Fruit fly (Drosophila melanogaster) whole organism, embryonic: ENCODE measurements around the gene CG32299.

Experiments
- B-H2 ChIP-seq: fragments of 200-800 bp; sonication (Bioruptor generic); optimal IDR thresholded peaks from 2 replicates; lab custom pipeline; 2018; ENCODE audit warnings: missing biosample characterization, mild to moderate bottlenecking, missing genetic modification characterization
- CG11456 ChIP-seq: fragments of 200-800 bp; sonication (Bioruptor generic); IDR thresholded peaks from 3 replicates; pipeline ENCODE4 v1.3.6; 2022; ENCODE audit warnings: missing biosample characterization, missing genetic modification characterization
- CG11504 ChIP-seq: fragments of 200-800 bp; sonication (Bioruptor generic); optimal IDR thresholded peaks from 3 replicates; lab custom pipeline; 2019; ENCODE audit warnings: missing biosample characterization, mild to moderate bottlenecking, missing genetic modification characterization, moderate library complexity
- CG14710 ChIP-seq: fragments of 200-800 bp; sonication (Bioruptor generic); optimal IDR thresholded peaks from 3 replicates; lab custom pipeline; 2019; ENCODE audit warnings: missing biosample characterization, mild to moderate bottlenecking, missing genetic modification characterization, moderate library complexity
- CG15269 ChIP-seq: fragments of 200-800 bp; sonication (Bioruptor generic); optimal IDR thresholded peaks from 2 replicates; lab custom pipeline; 2018; ENCODE audit warnings: missing biosample characterization, mild to moderate bottlenecking, missing genetic modification characterization, moderate library complexity
- CG16813 ChIP-seq: fragments of 200-800 bp; sonication (Bioruptor generic); IDR thresholded peaks from 3 replicates; pipeline ENCODE4 v1.3.6; 2022; ENCODE audit warnings: missing biosample characterization, missing genetic modification characterization; ENCODE audit not compliant: partially characterized antibody
- CG17359 ChIP-seq: fragments of 200-800 bp; sonication (Bioruptor generic); optimal IDR thresholded peaks from 3 replicates; lab custom pipeline; 2018; ENCODE audit warnings: missing biosample characterization, mild to moderate bottlenecking, missing genetic modification characterization, moderate library complexity
- CG17829 ChIP-seq: fragments of 200-800 bp; optimal IDR thresholded peaks from 2 replicates; lab custom pipeline; 2019; ENCODE audit warnings: missing biosample characterization, mild to moderate bottlenecking, missing genetic modification characterization, moderate library complexity
- CG2120 ChIP-seq: fragments of 200-800 bp; sonication (Bioruptor generic); optimal IDR thresholded peaks from 3 replicates; lab custom pipeline; 2016; ENCODE audit warnings: missing biosample characterization, missing genetic modification characterization
- CG32532 ChIP-seq: fragments of 200-800 bp; sonication (Bioruptor generic); IDR thresholded peaks from 2 replicates; pipeline ENCODE4 v1.3.6; 2022; ENCODE audit warnings: missing biosample characterization, missing genetic modification characterization
- CG34422 ChIP-seq: fragments of 200-800 bp; sonication (Bioruptor generic); IDR thresholded peaks from 3 replicates; pipeline ENCODE4 v1.3.6; 2022; ENCODE audit warnings: missing biosample characterization, missing genetic modification characterization
- CG43689 ChIP-seq: fragments of 200-800 bp; sonication (Bioruptor generic); IDR thresholded peaks from 2 replicates; pipeline ENCODE4 v1.3.6; 2022; ENCODE audit warnings: missing biosample characterization, missing genetic modification characterization
- CG4617 ChIP-seq: fragments of 200-800 bp; sonication (Bioruptor generic); optimal IDR thresholded peaks from 3 replicates; lab custom pipeline; 2016; ENCODE audit warnings: missing biosample characterization, missing genetic modification characterization, borderline replicate concordance
- CG6791 ChIP-seq: fragments of 200-800 bp; sonication (Bioruptor generic); IDR thresholded peaks from 3 replicates; pipeline ENCODE4 v1.3.6; 2022; ENCODE audit warnings: missing biosample characterization, missing genetic modification characterization; ENCODE audit not compliant: partially characterized antibody
- CG9797 ChIP-seq: fragments of 200-800 bp; sonication (Bioruptor generic); optimal IDR thresholded peaks from 3 replicates; lab custom pipeline; 2018; ENCODE audit warnings: missing biosample characterization, mild to moderate bottlenecking, missing genetic modification characterization
- Dbx ChIP-seq: fragments of 200-800 bp; sonication (Bioruptor generic); IDR thresholded peaks from 3 replicates; pipeline ENCODE4 v1.3.6; 2022; ENCODE audit warnings: missing biosample characterization, missing genetic modification characterization
- Doc2 ChIP-seq: fragments of 200-800 bp; sonication (Bioruptor generic); IDR thresholded peaks from 2 replicates; pipeline ENCODE4 v1.3.6; 2022; ENCODE audit warnings: missing biosample characterization, missing genetic modification characterization
- Dp ChIP-seq: fragments of 200-800 bp; sonication (Bioruptor generic); optimal IDR thresholded peaks from 2 replicates; lab custom pipeline; 2018; ENCODE audit warnings: missing biosample characterization, mild to moderate bottlenecking, missing genetic modification characterization, moderate library complexity
- E2f2 ChIP-seq: fragments of 200-800 bp; sonication (Bioruptor generic); IDR thresholded peaks from 2 replicates; pipeline ENCODE4 v1.3.6; 2022; ENCODE audit warnings: missing biosample characterization, missing genetic modification characterization
- Gsc ChIP-seq: fragments of 200-800 bp; sonication (Bioruptor generic); IDR thresholded peaks from 2 replicates; pipeline ENCODE4 v1.3.6; 2022; ENCODE audit warnings: missing biosample characterization, missing genetic modification characterization
- Gug ChIP-seq: fragments of 200-800 bp; sonication (Bioruptor generic); IDR thresholded peaks from 4 replicates; pipeline ENCODE4 v1.3.6; 2022; ENCODE audit warnings: missing biosample characterization, missing genetic modification characterization
- Lhr ChIP-seq: fragments of 200-800 bp; sonication (Bioruptor generic); optimal IDR thresholded peaks from 3 replicates; lab custom pipeline; 2017; ENCODE audit warnings: mild to moderate bottlenecking, missing biosample characterization, missing genetic modification reagents, missing genetic modification characterization
- MESR4 ChIP-seq: fragments of 200-800 bp; sonication (Bioruptor generic); optimal IDR thresholded peaks from 2 replicates; lab custom pipeline; 2018; ENCODE audit warnings: missing biosample characterization, mild to moderate bottlenecking, missing genetic modification characterization, moderate library complexity
- Mad ChIP-seq: fragments of 200-800 bp; sonication (Bioruptor generic); optimal IDR thresholded peaks from 2 replicates; lab custom pipeline; 2016; ENCODE audit warnings: missing biosample characterization, missing genetic modification characterization
- Myb ChIP-seq: fragments of 200-800 bp; sonication (Bioruptor generic); optimal IDR thresholded peaks from 2 replicates; lab custom pipeline; 2016; ENCODE audit warnings: missing biosample characterization, missing genetic modification characterization
- Rfx ChIP-seq: fragments of 200-800 bp; sonication (Bioruptor generic); IDR thresholded peaks from 2 replicates; pipeline ENCODE4 v1.3.6; 2022; ENCODE audit warnings: missing biosample characterization, missing genetic modification characterization
- Sin3A ChIP-seq: fragments of >200 bp; optimal IDR thresholded peaks from 2 replicates; lab custom pipeline; 2018
- Sox102F ChIP-seq: fragments of 200-800 bp; sonication (Bioruptor generic); optimal IDR thresholded peaks from 2 replicates; lab custom pipeline; 2018; ENCODE audit warnings: missing biosample characterization, mild to moderate bottlenecking, missing genetic modification characterization, moderate library complexity
- amos ChIP-seq: fragments of 200-800 bp; sonication (Bioruptor generic); IDR thresholded peaks from 2 replicates; pipeline ENCODE4 v1.3.6; 2022; ENCODE audit warnings: missing biosample characterization, missing genetic modification characterization; ENCODE audit not compliant: partially characterized antibody
- bbx ChIP-seq: fragments of 200-800 bp; sonication (Bioruptor generic); IDR thresholded peaks from 2 replicates; pipeline ENCODE4 v1.3.6; 2022; ENCODE audit warnings: missing biosample characterization, missing genetic modification characterization; ENCODE audit not compliant: partially characterized antibody
- crp ChIP-seq, 2 experiments: fragments of 200-800 bp; sonication (Bioruptor generic); optimal IDR thresholded peaks; 2 replicates in 1 of 2; 3 replicates in 1 of 2; lab custom pipeline; 2017; ENCODE audit warnings: missing biosample characterization in 2 of 2, missing genetic modification characterization in 2 of 2, mild to moderate bottlenecking in 1 of 2, moderate library complexity in 1 of 2
- dm ChIP-seq: fragments of 200-800 bp; sonication (Bioruptor generic); optimal IDR thresholded peaks from 3 replicates; lab custom pipeline; 2016; ENCODE audit warnings: missing biosample characterization, missing genetic modification characterization
- dpn ChIP-seq, 2 experiments: fragments of 200-800 bp; sonication (Bioruptor generic); optimal IDR thresholded peaks; 3 replicates each; lab custom pipeline; 2016; ENCODE audit warnings: missing biosample characterization in 2 of 2, missing genetic modification characterization in 2 of 2
- esg ChIP-seq: fragments of 200-800 bp; sonication (Bioruptor generic); conservative IDR thresholded peaks from 2 replicates; pipeline ENCODE4 v1.3.6; 2022; ENCODE audit warnings: missing biosample characterization, missing genetic modification characterization
- fd96Cb ChIP-seq: fragments of 200-800 bp; sonication (Bioruptor generic); optimal IDR thresholded peaks from 2 replicates; lab custom pipeline; 2018; ENCODE audit warnings: missing biosample characterization, mild to moderate bottlenecking, missing genetic modification characterization, moderate library complexity
- gfzf ChIP-seq: fragments of 200-800 bp; sonication (Bioruptor generic); optimal IDR thresholded peaks from 2 replicates; lab custom pipeline; 2016; ENCODE audit warnings: missing biosample characterization, mild to moderate bottlenecking, missing genetic modification characterization, moderate library complexity
- gsb ChIP-seq: fragments of 200-800 bp; sonication (Bioruptor generic); IDR thresholded peaks from 2 replicates; pipeline ENCODE4 v1.3.6; 2022; ENCODE audit warnings: missing biosample characterization, missing genetic modification characterization
- her ChIP-seq: fragments of 200-800 bp; sonication (Bioruptor generic); optimal IDR thresholded peaks from 2 replicates; lab custom pipeline; 2016; ENCODE audit warnings: missing biosample characterization, missing genetic modification characterization
- hkb ChIP-seq, 2 experiments: fragments of 200-800 bp in 1 of 2; fragments of >200 bp in 1 of 2; sonication (Bioruptor generic) in 1 of 2; IDR thresholded peaks in 1 of 2; optimal IDR thresholded peaks in 1 of 2; 2 replicates each; pipeline versions ENCODE4 v1.3.6 to Lab custom; 2017 to 2022; ENCODE audit warnings: missing biosample characterization in 1 of 2, missing genetic modification characterization in 1 of 2
- lab ChIP-seq: fragments of 200-800 bp; sonication (Bioruptor generic); optimal IDR thresholded peaks from 3 replicates; lab custom pipeline; 2017; ENCODE audit warnings: missing biosample characterization, missing genetic modification characterization, mild to moderate bottlenecking, moderate library complexity, missing genetic modification reagents
- nmo ChIP-seq: fragments of 200-800 bp; sonication (Bioruptor generic); optimal IDR thresholded peaks from 2 replicates; lab custom pipeline; 2018; ENCODE audit warnings: missing biosample characterization, mild to moderate bottlenecking, missing genetic modification characterization, moderate library complexity
- phol ChIP-seq: fragments of 200-800 bp; sonication (Bioruptor generic); optimal IDR thresholded peaks from 3 replicates; lab custom pipeline; 2018; ENCODE audit warnings: missing biosample characterization, mild to moderate bottlenecking, missing genetic modification characterization, moderate library complexity
- pzg ChIP-seq: fragments of 200-800 bp; sonication (Bioruptor generic); optimal IDR thresholded peaks from 3 replicates; lab custom pipeline; 2018; ENCODE audit warnings: missing biosample characterization, mild to moderate bottlenecking, missing genetic modification characterization, moderate library complexity
- row ChIP-seq: fragments of 200-800 bp; sonication (Bioruptor generic); IDR thresholded peaks from 3 replicates; pipeline ENCODE4 v1.3.6; 2022; ENCODE audit warnings: missing biosample characterization, missing genetic modification characterization
- run ChIP-seq: fragments of 200-800 bp; sonication (Bioruptor generic); optimal IDR thresholded peaks from 3 replicates; lab custom pipeline; 2018; ENCODE audit warnings: missing biosample characterization, mild to moderate bottlenecking, missing genetic modification characterization
- scrt ChIP-seq: fragments of 200-800 bp; sonication (Bioruptor generic); optimal IDR thresholded peaks from 2 replicates; lab custom pipeline; 2018; ENCODE audit warnings: missing biosample characterization, mild to moderate bottlenecking, missing genetic modification characterization, moderate library complexity
- so ChIP-seq: fragments of 200-800 bp; sonication (Bioruptor generic); IDR thresholded peaks from 3 replicates; pipeline ENCODE4 v1.3.6; 2022; ENCODE audit warnings: missing biosample characterization, missing genetic modification characterization
- z ChIP-seq: fragments of 200-800 bp; sonication (Bioruptor generic); IDR thresholded peaks from 3 replicates; pipeline ENCODE4 v1.3.6; 2022; ENCODE audit warnings: missing biosample characterization, missing genetic modification characterization

CG32299 gene

dm6 chr3L:2377114-2377783 lies 13.5 kb downstream of the CG32299 start, which contains the start of the genes CG15877 and Svil (continued):
- peak; percentile 80 for TF ChIP-seq dm (GFP tag; lab: Kevin White, UChicago)
- peak; percentile 50; the same call in 2 of the 3 replicates for TF ChIP-seq CG34422 (GFP tag; lab: Robert Waterston, UW)
- peak; percentile 23; the same call in 1 of the 2 replicates for TF ChIP-seq bbx (GFP tag; lab: Robert Waterston, UW)
- TF ChIP-seq CG11504 = peak; percentile 37
- TF ChIP-seq Dp (GFP tag; lab: Kevin White, UChicago) = peak; percentile 58
- peak; percentile 54 for TF ChIP-seq Myb
- 0 out of 3 replicates have a peak, but pooled peaks have one; percentile 38 for TF ChIP-seq row (GFP tag; lab: Robert Waterston, UW)
- peak; percentile 7 for TF ChIP-seq CG9797
- no peak for TF ChIP-seq Gsc (GFP tag; lab: Robert Waterston, UW)
- TF ChIP-seq pzg (GFP tag; lab: Kevin White, UChicago) = peak; percentile 72
- TF ChIP-seq run (tag; lab: Kevin White, UChicago) = no peak
- peak; percentile 47 for TF ChIP-seq her (GFP tag; lab: Kevin White, UChicago)
- peak; percentile 44; the same call in 1 of the 3 replicates for TF ChIP-seq CG16813 (GFP tag; lab: Robert Waterston, UW)
- TF ChIP-seq CG2120 (GFP tag; lab: Kevin White, UChicago) = peak; percentile 41
- TF ChIP-seq crp (GFP tag; optimal IDR thresholded peaks at IDR 0.05; lab: Kevin White, UChicago) = peak; percentile 19 to 85
- TF ChIP-seq Dbx (GFP tag; lab: Robert Waterston, UW) = 0 out of 3 replicates have a peak, but pooled peaks have one; percentile 31
- no peak for TF ChIP-seq Gug (GFP tag; lab: Robert Waterston, UW)
- TF ChIP-seq CG14710 (tag; lab: Kevin White, UChicago) = peak; percentile 83
- TF ChIP-seq Sox102F (GFP tag; lab: Kevin White, UChicago) = no peak
- peak; percentile 2 for TF ChIP-seq CG17829 (tag; lab: Kevin White, UChicago)
- TF ChIP-seq CG11456 (GFP tag; lab: Robert Waterston, UW) = 0 out of 3 replicates have a peak, but pooled peaks have one; percentile 50
- TF ChIP-seq amos (GFP tag; lab: Robert Waterston, UW) = no peak
- peak; percentile 76 for TF ChIP-seq Sin3A (lab: Kevin White, UChicago)
- TF ChIP-seq hkb (optimal IDR thresholded peaks at IDR 0.05; lab: Kevin White, UChicago) = peak; percentile 72
- TF ChIP-seq hkb (GFP tag; IDR thresholded peaks at IDR 0.05; lab: Robert Waterston, UW) = no peak
- peak; percentile 71 for TF ChIP-seq CG6791 (GFP tag; lab: Robert Waterston, UW)
- no peak for TF ChIP-seq CG17359 (tag; lab: Kevin White, UChicago)
- TF ChIP-seq z (GFP tag; lab: Robert Waterston, UW) = no peak
- peak; percentile 56 for TF ChIP-seq scrt (GFP tag; lab: Kevin White, UChicago)
- TF ChIP-seq so (GFP tag; lab: Robert Waterston, UW) = 0 out of 3 replicates have a peak, but pooled peaks have one; percentile 25
- TF ChIP-seq Rfx (GFP tag; lab: Robert Waterston, UW) = peak; percentile 63
- TF ChIP-seq Lhr (GFP tag; lab: Kevin White, UChicago) = no peak
- peak; percentile 12; the same call in 1 of the 2 replicates for TF ChIP-seq CG32532
- TF ChIP-seq CG43689 = no peak
- TF ChIP-seq lab (GFP tag; lab: Kevin White, UChicago) = peak; percentile 2
- peak in 1 of 2 experiments; percentile 36 for TF ChIP-seq dpn (GFP tag; optimal IDR thresholded peaks at IDR 0.05; lab: Kevin White, UChicago)
- peak; percentile 41 for TF ChIP-seq Mad (GFP tag; lab: Kevin White, UChicago)
- TF ChIP-seq E2f2 = peak; percentile 78
- peak; percentile 27 for TF ChIP-seq gfzf (GFP tag; lab: Kevin White, UChicago)
- TF ChIP-seq esg = no peak
- TF ChIP-seq nmo = peak; percentile 18
- TF ChIP-seq CG4617 (GFP tag; lab: Kevin White, UChicago) = peak; percentile 66
- TF ChIP-seq gsb = no peak
- peak; percentile 24 for TF ChIP-seq phol (tag; lab: Kevin White, UChicago)
- TF ChIP-seq B-H2 (GFP tag; lab: Kevin White, UChicago) = no peak
- no peak for TF ChIP-seq fd96Cb (tag; lab: Kevin White, UChicago)
- TF ChIP-seq Doc2 (GFP tag; lab: Robert Waterston, UW) = no peak
- TF ChIP-seq CG15269 (tag; lab: Kevin White, UChicago) = no peak
- peak; percentile 39 for TF ChIP-seq MESR4 (GFP tag; lab: Kevin White, UChicago)
